Fruit fly (Drosophila melanogaster) whole organism, embryonic: ENCODE measurements around the gene Ssl2.

Experiments used
- Abd-B ChIP-seq: fragments of 200-800 bp; sonication (Bioruptor generic); optimal IDR thresholded peaks from 2 replicates; lab custom pipeline; 2018; ENCODE audit warnings: missing biosample characterization, mild to moderate bottlenecking, missing genetic modification characterization, moderate library complexity
- Asciz ChIP-seq: fragments of 200-800 bp; sonication (Bioruptor generic); optimal IDR thresholded peaks from 2 replicates; lab custom pipeline; 2017; ENCODE audit warnings: missing biosample characterization, mild to moderate bottlenecking, missing genetic modification characterization, missing genetic modification reagents
- Atf3 ChIP-seq: fragments of 200-800 bp; sonication (Bioruptor generic); optimal IDR thresholded peaks from 3 replicates; lab custom pipeline; 2016; ENCODE audit warnings: missing biosample characterization, missing genetic modification characterization
- BtbVII ChIP-seq: fragments of 200-800 bp; sonication (Bioruptor generic); optimal IDR thresholded peaks from 3 replicates; lab custom pipeline; 2017; ENCODE audit warnings: missing biosample characterization, mild to moderate bottlenecking, missing genetic modification characterization
- CG10209 ChIP-seq: fragments of 200-800 bp; sonication (Bioruptor generic); optimal IDR thresholded peaks from 3 replicates; lab custom pipeline; 2017; ENCODE audit warnings: missing biosample characterization, mild to moderate bottlenecking, missing genetic modification characterization, missing genetic modification reagents
- CG11085 ChIP-seq: fragments of 200-800 bp; sonication (Bioruptor generic); IDR thresholded peaks from 2 replicates; pipeline ENCODE4 v1.3.6; 2022; ENCODE audit warnings: missing biosample characterization, missing genetic modification characterization
- CG12104 ChIP-seq: fragments of 200-800 bp; sonication (Bioruptor generic); optimal IDR thresholded peaks from 3 replicates; lab custom pipeline; 2016; ENCODE audit warnings: missing biosample characterization, missing genetic modification characterization
- CG12769 ChIP-seq: fragments of 200-800 bp; sonication (Bioruptor generic); optimal IDR thresholded peaks from 2 replicates; lab custom pipeline; 2019; ENCODE audit warnings: missing biosample characterization, mild to moderate bottlenecking, missing genetic modification characterization, moderate library complexity
- CG12942 ChIP-seq: fragments of 200-800 bp; sonication (Bioruptor generic); optimal IDR thresholded peaks from 3 replicates; lab custom pipeline; 2016; ENCODE audit warnings: missing biosample characterization, missing genetic modification characterization
- CG15696 ChIP-seq: fragments of 200-800 bp; sonication (Bioruptor generic); optimal IDR thresholded peaks from 2 replicates; lab custom pipeline; 2019; ENCODE audit warnings: missing biosample characterization, mild to moderate bottlenecking, missing genetic modification characterization, moderate library complexity
- CG1647 ChIP-seq: fragments of 200-800 bp; sonication (Bioruptor generic); optimal IDR thresholded peaks from 3 replicates; lab custom pipeline; 2016; ENCODE audit warnings: missing biosample characterization, missing genetic modification characterization
- CG16815 ChIP-seq: fragments of 200-800 bp; sonication (Bioruptor generic); optimal IDR thresholded peaks from 3 replicates; lab custom pipeline; 2017; ENCODE audit warnings: missing biosample characterization, mild to moderate bottlenecking, missing genetic modification characterization
- CG17186 ChIP-seq: fragments of 200-800 bp; sonication (Bioruptor generic); optimal IDR thresholded peaks from 3 replicates; lab custom pipeline; 2017; ENCODE audit warnings: missing biosample characterization, missing genetic modification reagents, missing genetic modification characterization
- CG17328 ChIP-seq: fragments of 200-800 bp; sonication (Bioruptor generic); IDR thresholded peaks from 2 replicates; pipeline ENCODE4 v1.3.6; 2022; ENCODE audit warnings: missing biosample characterization, missing genetic modification characterization
- CG18476 ChIP-seq: fragments of 200-800 bp; sonication (Bioruptor generic); optimal IDR thresholded peaks from 2 replicates; lab custom pipeline; 2016; ENCODE audit warnings: missing biosample characterization, mild to moderate bottlenecking, missing genetic modification characterization
- CG30403 ChIP-seq: fragments of 200-800 bp; sonication (Bioruptor generic); optimal IDR thresholded peaks from 3 replicates; lab custom pipeline; 2016; ENCODE audit warnings: missing biosample characterization, missing genetic modification characterization
- CG42726 ChIP-seq: fragments of 200-800 bp; sonication (Bioruptor generic); IDR thresholded peaks from 2 replicates; pipeline ENCODE4 v1.3.6; 2022; ENCODE audit warnings: missing biosample characterization, missing genetic modification characterization; ENCODE audit not compliant: partially characterized antibody
- CG4617 ChIP-seq: fragments of 200-800 bp; sonication (Bioruptor generic); optimal IDR thresholded peaks from 3 replicates; lab custom pipeline; 2016; ENCODE audit warnings: missing biosample characterization, missing genetic modification characterization, borderline replicate concordance
- CG4730 ChIP-seq: fragments of 200-800 bp; sonication (Bioruptor generic); IDR thresholded peaks from 2 replicates; pipeline ENCODE4 v1.3.6; 2022; ENCODE audit warnings: missing biosample characterization, missing genetic modification characterization
- CG5953 ChIP-seq: fragments of 200-800 bp; sonication (Bioruptor generic); IDR thresholded peaks from 2 replicates; pipeline ENCODE4 v1.3.6; 2022; ENCODE audit warnings: missing biosample characterization, missing genetic modification characterization
- CG7745 ChIP-seq: fragments of 200-800 bp; sonication (Bioruptor generic); optimal IDR thresholded peaks from 2 replicates; lab custom pipeline; 2018; ENCODE audit warnings: missing biosample characterization, mild to moderate bottlenecking, missing genetic modification characterization, moderate library complexity
- CG9437 ChIP-seq: fragments of 200-800 bp; sonication (Bioruptor generic); optimal IDR thresholded peaks from 2 replicates; lab custom pipeline; 2018; ENCODE audit warnings: missing biosample characterization, mild to moderate bottlenecking, missing genetic modification characterization
- Deaf1 ChIP-seq: fragments of 200-800 bp; optimal IDR thresholded peaks from 3 replicates; lab custom pipeline; 2019; ENCODE audit warnings: missing biosample characterization, mild to moderate bottlenecking, missing genetic modification characterization, moderate library complexity
- Dip3 ChIP-seq: fragments of 200-800 bp; sonication (Bioruptor generic); optimal IDR thresholded peaks from 3 replicates; lab custom pipeline; 2016; ENCODE audit warnings: missing biosample characterization, missing genetic modification characterization
- Ets65A ChIP-seq: fragments of 200-800 bp; sonication (Bioruptor generic); peaks from one replicate; lab custom pipeline; 2016; ENCODE audit warnings: missing biosample characterization, missing genetic modification characterization
- H2.0 ChIP-seq: fragments of 200-800 bp; sonication (Bioruptor generic); IDR thresholded peaks from 2 replicates; pipeline ENCODE4 v1.3.6; 2022; ENCODE audit warnings: missing biosample characterization, missing genetic modification characterization
- Hmr ChIP-seq: fragments of 200-800 bp; sonication (Bioruptor generic); optimal IDR thresholded peaks from 3 replicates; lab custom pipeline; 2017; ENCODE audit warnings: mild to moderate bottlenecking, missing biosample characterization, missing genetic modification reagents, missing genetic modification characterization
- Hr78 ChIP-seq, 2 experiments: fragments of 200-800 bp in 1 of 2; fragments of >200 bp in 1 of 2; sonication (Bioruptor generic) in 1 of 2; optimal IDR thresholded peaks; 2 replicates each; lab custom pipeline; 2017 to 2019; ENCODE audit warnings: missing biosample characterization in 2 of 2, missing genetic modification characterization in 2 of 2, mild to moderate bottlenecking in 1 of 2, moderate library complexity in 1 of 2
- Six4 ChIP-seq: fragments of 200-800 bp; sonication (Bioruptor generic); optimal IDR thresholded peaks from 2 replicates; lab custom pipeline; 2016; ENCODE audit warnings: missing biosample characterization, missing genetic modification characterization
- Vsx1 ChIP-seq: fragments of 200-800 bp; sonication (Bioruptor generic); optimal IDR thresholded peaks from 2 replicates; lab custom pipeline; 2017; ENCODE audit warnings: missing biosample characterization, mild to moderate bottlenecking, missing genetic modification characterization, missing genetic modification reagents
- ac ChIP-seq: fragments of 200-800 bp; sonication (Bioruptor generic); optimal IDR thresholded peaks from 3 replicates; lab custom pipeline; 2017; ENCODE audit warnings: missing biosample characterization, mild to moderate bottlenecking, missing genetic modification characterization
- ato ChIP-seq: fragments of 200-800 bp; sonication (Bioruptor generic); IDR thresholded peaks from 2 replicates; pipeline ENCODE4 v1.3.6; 2022; ENCODE audit warnings: missing biosample characterization, missing genetic modification characterization; ENCODE audit not compliant: partially characterized antibody
- br ChIP-seq: fragments of >200 bp; optimal IDR thresholded peaks from 2 replicates; lab custom pipeline; 2017
- cad ChIP-seq: fragments of >200 bp; optimal IDR thresholded peaks from 2 replicates; lab custom pipeline; 2017; ENCODE audit warnings: missing biosample characterization, missing genetic modification characterization
- cato ChIP-seq: fragments of 200-800 bp; sonication (Bioruptor generic); optimal IDR thresholded peaks from 2 replicates; lab custom pipeline; 2016; ENCODE audit warnings: missing biosample characterization, missing genetic modification characterization, borderline replicate concordance
- fd96Cb ChIP-seq: fragments of 200-800 bp; sonication (Bioruptor generic); optimal IDR thresholded peaks from 2 replicates; lab custom pipeline; 2018; ENCODE audit warnings: missing biosample characterization, mild to moderate bottlenecking, missing genetic modification characterization, moderate library complexity
- ham ChIP-seq: fragments of 200-800 bp; sonication (Bioruptor generic); IDR thresholded peaks from 2 replicates; pipeline ENCODE4 v1.3.6; 2022; ENCODE audit warnings: missing biosample characterization, missing genetic modification characterization
- lbe ChIP-seq: fragments of 200-800 bp; sonication (Bioruptor generic); optimal IDR thresholded peaks from 2 replicates; lab custom pipeline; 2016; ENCODE audit warnings: missing biosample characterization, mild to moderate bottlenecking, missing genetic modification characterization
- luna ChIP-seq: fragments of 200-800 bp; sonication (Bioruptor generic); optimal IDR thresholded peaks from 2 replicates; lab custom pipeline; 2016; ENCODE audit warnings: missing biosample characterization, missing genetic modification characterization
- pnt ChIP-seq: fragments of 200-800 bp; sonication (Bioruptor generic); optimal IDR thresholded peaks from 3 replicates; lab custom pipeline; 2016; ENCODE audit warnings: missing biosample characterization, missing genetic modification characterization
- pum ChIP-seq: fragments of 200-800 bp; sonication (Bioruptor generic); optimal IDR thresholded peaks from 2 replicates; lab custom pipeline; 2016; ENCODE audit warnings: missing biosample characterization, missing genetic modification characterization
- pzg ChIP-seq: fragments of 200-800 bp; sonication (Bioruptor generic); optimal IDR thresholded peaks from 3 replicates; lab custom pipeline; 2018; ENCODE audit warnings: missing biosample characterization, mild to moderate bottlenecking, missing genetic modification characterization, moderate library complexity
- schlank ChIP-seq: fragments of 200-800 bp; sonication (Bioruptor generic); optimal IDR thresholded peaks from 2 replicates; lab custom pipeline; 2018; ENCODE audit warnings: missing biosample characterization, mild to moderate bottlenecking, missing genetic modification characterization
- sim ChIP-seq: fragments of 200-800 bp; sonication (Bioruptor generic); IDR thresholded peaks from 2 replicates; pipeline ENCODE4 v1.3.6; 2022; ENCODE audit warnings: missing biosample characterization, missing genetic modification characterization
- so ChIP-seq: fragments of 200-800 bp; sonication (Bioruptor generic); IDR thresholded peaks from 3 replicates; pipeline ENCODE4 v1.3.6; 2022; ENCODE audit warnings: missing biosample characterization, missing genetic modification characterization
- sob ChIP-seq: fragments of 200-800 bp; sonication (Bioruptor generic); IDR thresholded peaks from 2 replicates; pipeline ENCODE4 v1.3.6; 2022; ENCODE audit warnings: missing biosample characterization, missing genetic modification characterization
- trem ChIP-seq: fragments of 200-800 bp; optimal IDR thresholded peaks from 3 replicates; lab custom pipeline; 2019; ENCODE audit warnings: missing biosample characterization, mild to moderate bottlenecking, missing genetic modification characterization, moderate library complexity

Ssl2 gene

dm6 chr3R:29069208-29070072, 37.0 kb upstream of the Ssl2 start (continued):
- TF ChIP-seq trem (peak; percentile 8), luna (GFP tag; lab: Kevin White, UChicago) (no peak), Ets65A (peak; percentile 77), BtbVII (GFP tag; lab: Kevin White, UChicago) (no peak), pzg (GFP tag; lab: Kevin White, UChicago) (no peak), schlank (tag; lab: Kevin White, UChicago) (no peak), Vsx1 (GFP tag; lab: Kevin White, UChicago) (no peak), CG30403 (GFP tag; lab: Kevin White, UChicago) (no peak), so (no peak), pum (GFP tag; lab: Kevin White, UChicago) (no peak), lbe (GFP tag; lab: Kevin White, UChicago) (no peak), CG1647 (GFP tag; lab: Kevin White, UChicago) (no peak), Hr78 (GFP tag; optimal IDR thresholded peaks at IDR 0.05; lab: Kevin White, UChicago) (no peak), ato (GFP tag; lab: Robert Waterston, UW) (no peak), cato (GFP tag; lab: Kevin White, UChicago) (no peak), sob (GFP tag; lab: Robert Waterston, UW) (no peak), CG9437 (GFP tag; lab: Kevin White, UChicago) (no peak), H2.0 (no peak), CG11085 (GFP tag; lab: Robert Waterston, UW) (no peak)

- TF ChIP-seq cad (GFP tag; lab: Kevin White, UChicago) (no peak), CG18476 (no peak), br (lab: Kevin White, UChicago) (no peak), CG5953 (GFP tag; lab: Robert Waterston, UW) (no peak), CG4617 (GFP tag; lab: Kevin White, UChicago) (no peak), fd96Cb (tag; lab: Kevin White, UChicago) (peak; percentile 17), sim (GFP tag; lab: Robert Waterston, UW) (no peak), CG15696 (tag; lab: Kevin White, UChicago) (peak; percentile 6), Asciz (no peak), CG10209 (GFP tag; lab: Kevin White, UChicago) (peak; percentile 32), CG17328 (GFP tag; lab: Robert Waterston, UW) (no peak), CG7745 (tag; lab: Kevin White, UChicago) (no peak), Abd-B (no peak), Six4 (GFP tag; lab: Kevin White, UChicago) (no peak), CG12942 (GFP tag; lab: Kevin White, UChicago) (no peak), CG17186 (GFP tag; lab: Kevin White, UChicago) (no peak), Deaf1 (tag; lab: Kevin White, UChicago) (no peak), CG12104 (GFP tag; lab: Kevin White, UChicago) (no peak), CG4730 (GFP tag; lab: Robert Waterston, UW) (peak; percentile 45; the same call in 1 of the 2 replicates), Atf3 (GFP tag; lab: Kevin White, UChicago) (no peak), Dip3 (peak; percentile 14), Hmr (GFP tag; lab: Kevin White, UChicago) (peak; percentile 66), CG42726 (GFP tag; lab: Robert Waterston, UW) (no peak), pnt (no peak), ac (no peak), CG16815 (no peak), ham (no peak), so (peak; percentile 50; the same call in 1 of the 3 replicates), CG12769 (tag; lab: Kevin White, UChicago) (peak; percentile 80)
These were observed 36.2 kb upstream of the Ssl2 start for dm6 chr3R:29068430-29069207.
